Fruit fly (Drosophila melanogaster) whole organism, embryonic: ENCODE measurements around the gene inaF-B.

Experiments
- Abd-B ChIP-seq: fragments of 200-800 bp; sonication (Bioruptor generic); optimal IDR thresholded peaks from 2 replicates; lab custom pipeline; 2018; ENCODE audit warnings: missing biosample characterization, mild to moderate bottlenecking, missing genetic modification characterization, moderate library complexity
- Atf-2 ChIP-seq: fragments of 200-800 bp; sonication (Bioruptor generic); optimal IDR thresholded peaks from 2 replicates; lab custom pipeline; 2016; ENCODE audit warnings: missing biosample characterization, missing genetic modification characterization
- CG12071 ChIP-seq: fragments of 200-800 bp; sonication (Bioruptor generic); optimal IDR thresholded peaks from 3 replicates; lab custom pipeline; 2018; ENCODE audit warnings: missing biosample characterization, mild to moderate bottlenecking, missing genetic modification characterization
- CG13287 ChIP-seq: fragments of 200-800 bp; sonication (Bioruptor generic); IDR thresholded peaks from 2 replicates; pipeline ENCODE4 v1.3.6; 2022; ENCODE audit warnings: missing biosample characterization, missing genetic modification characterization; ENCODE audit not compliant: partially characterized antibody
- CG14667 ChIP-seq: fragments of 200-800 bp; sonication (Bioruptor generic); IDR thresholded peaks from 2 replicates; pipeline ENCODE4 v1.3.6; 2022; ENCODE audit warnings: missing biosample characterization, missing genetic modification characterization
- CG30431 ChIP-seq: fragments of 200-800 bp; sonication (Bioruptor generic); optimal IDR thresholded peaks from 2 replicates; lab custom pipeline; 2017; ENCODE audit warnings: missing biosample characterization, missing genetic modification characterization
- CG31365 ChIP-seq: fragments of 200-800 bp; sonication (Bioruptor generic); optimal IDR thresholded peaks from 2 replicates; lab custom pipeline; 2018; ENCODE audit warnings: missing biosample characterization, mild to moderate bottlenecking, missing genetic modification characterization
- CG3281 ChIP-seq: fragments of 200-800 bp; sonication (Bioruptor generic); optimal IDR thresholded peaks from 3 replicates; lab custom pipeline; 2017; ENCODE audit warnings: missing biosample characterization, mild to moderate bottlenecking, missing genetic modification characterization
- CG4282 ChIP-seq: fragments of 200-800 bp; sonication (Bioruptor generic); optimal IDR thresholded peaks from 2 replicates; lab custom pipeline; 2016; ENCODE audit warnings: missing biosample characterization, missing genetic modification characterization
- CG4617 ChIP-seq: fragments of 200-800 bp; sonication (Bioruptor generic); optimal IDR thresholded peaks from 3 replicates; lab custom pipeline; 2016; ENCODE audit warnings: missing biosample characterization, missing genetic modification characterization, borderline replicate concordance
- CG6272 ChIP-seq: fragments of 200-800 bp; sonication (Bioruptor generic); IDR thresholded peaks from 2 replicates; pipeline ENCODE4 v1.3.6; 2022; ENCODE audit warnings: missing biosample characterization, missing genetic modification characterization
- CG6654 ChIP-seq: fragments of 200-800 bp; sonication (Bioruptor generic); optimal IDR thresholded peaks from 2 replicates; lab custom pipeline; 2017; ENCODE audit warnings: missing biosample characterization, mild to moderate bottlenecking, missing genetic modification characterization
- CG8924 ChIP-seq: fragments of 200-800 bp; optimal IDR thresholded peaks from 3 replicates; lab custom pipeline; 2019; ENCODE audit warnings: missing biosample characterization, mild to moderate bottlenecking, missing genetic modification characterization, moderate library complexity
- CkIIα-i1 ChIP-seq: fragments of 200-800 bp; sonication (Bioruptor generic); IDR thresholded peaks from 2 replicates; pipeline ENCODE4 v1.3.6; 2022; ENCODE audit warnings: missing biosample characterization, missing genetic modification characterization
- D19A ChIP-seq: fragments of 200-800 bp; optimal IDR thresholded peaks from 3 replicates; lab custom pipeline; 2019; ENCODE audit warnings: missing biosample characterization, mild to moderate bottlenecking, missing genetic modification characterization, moderate library complexity
- Dbx ChIP-seq: fragments of 200-800 bp; sonication (Bioruptor generic); IDR thresholded peaks from 3 replicates; pipeline ENCODE4 v1.3.6; 2022; ENCODE audit warnings: missing biosample characterization, missing genetic modification characterization
- Dek ChIP-seq: fragments of 200-800 bp; sonication (Bioruptor generic); optimal IDR thresholded peaks from 3 replicates; lab custom pipeline; 2019; ENCODE audit warnings: missing biosample characterization, mild to moderate bottlenecking, missing genetic modification characterization, moderate library complexity
- Dref ChIP-seq: fragments of 200-800 bp; sonication (Bioruptor generic); IDR thresholded peaks from 2 replicates; pipeline ENCODE4 v1.3.6; 2022; ENCODE audit warnings: missing biosample characterization, missing genetic modification characterization
- HHEX ChIP-seq: fragments of 200-800 bp; sonication (Bioruptor generic); optimal IDR thresholded peaks from 3 replicates; lab custom pipeline; 2017; ENCODE audit warnings: missing biosample characterization, mild to moderate bottlenecking, missing genetic modification characterization, missing genetic modification reagents
- MBD-R2 ChIP-seq: fragments of 200-800 bp; sonication (Bioruptor generic); IDR thresholded peaks from 2 replicates; pipeline ENCODE4 v1.3.6; 2022; ENCODE audit warnings: missing biosample characterization, missing genetic modification characterization
- Mad ChIP-seq: fragments of 200-800 bp; sonication (Bioruptor generic); optimal IDR thresholded peaks from 2 replicates; lab custom pipeline; 2016; ENCODE audit warnings: missing biosample characterization, missing genetic modification characterization
- Myb ChIP-seq: fragments of 200-800 bp; sonication (Bioruptor generic); optimal IDR thresholded peaks from 2 replicates; lab custom pipeline; 2016; ENCODE audit warnings: missing biosample characterization, missing genetic modification characterization
- NfI ChIP-seq: fragments of 200-800 bp; sonication (Bioruptor generic); optimal IDR thresholded peaks from 3 replicates; lab custom pipeline; 2018; ENCODE audit warnings: missing biosample characterization, mild to moderate bottlenecking, missing genetic modification characterization, moderate library complexity
- Ptx1 ChIP-seq: fragments of 200-800 bp; sonication (Bioruptor generic); IDR thresholded peaks from 2 replicates; pipeline ENCODE4 v1.3.6; 2022; ENCODE audit warnings: missing biosample characterization, missing genetic modification characterization
- Sin3A ChIP-seq: fragments of >200 bp; optimal IDR thresholded peaks from 2 replicates; lab custom pipeline; 2018
- Trl ChIP-seq, 3 experiments: fragments of >200 bp in 2 of 3; fragments of 200-800 bp in 1 of 3; sonication (Bioruptor generic) in 1 of 3; optimal IDR thresholded peaks; 2 replicates in 1 of 3; 3 replicates in 2 of 3; lab custom pipeline; 2016 to 2017; ENCODE audit warnings: missing biosample characterization in 1 of 3, missing genetic modification characterization in 1 of 3
- Xbp1 ChIP-seq: fragments of 200-800 bp; sonication (Bioruptor generic); optimal IDR thresholded peaks from 3 replicates; lab custom pipeline; 2016; ENCODE audit warnings: missing biosample characterization, mild to moderate bottlenecking, missing genetic modification characterization
- ac ChIP-seq: fragments of 200-800 bp; sonication (Bioruptor generic); optimal IDR thresholded peaks from 3 replicates; lab custom pipeline; 2017; ENCODE audit warnings: missing biosample characterization, mild to moderate bottlenecking, missing genetic modification characterization
- bbx ChIP-seq: fragments of 200-800 bp; sonication (Bioruptor generic); IDR thresholded peaks from 2 replicates; pipeline ENCODE4 v1.3.6; 2022; ENCODE audit warnings: missing biosample characterization, missing genetic modification characterization; ENCODE audit not compliant: partially characterized antibody
- dpn ChIP-seq, 2 experiments: fragments of 200-800 bp; sonication (Bioruptor generic); optimal IDR thresholded peaks; 3 replicates each; lab custom pipeline; 2016; ENCODE audit warnings: missing biosample characterization in 2 of 2, missing genetic modification characterization in 2 of 2
- dysf ChIP-seq: fragments of 200-800 bp; sonication (Bioruptor generic); IDR thresholded peaks from 3 replicates; pipeline ENCODE4 v1.3.6; 2022; ENCODE audit warnings: missing biosample characterization, missing genetic modification characterization
- exex ChIP-seq: fragments of 200-800 bp; sonication (Bioruptor generic); optimal IDR thresholded peaks from 4 replicates; lab custom pipeline; 2018; ENCODE audit warnings: missing biosample characterization, mild to moderate bottlenecking, missing genetic modification characterization, moderate library complexity
- fd102C ChIP-seq: fragments of 200-800 bp; sonication (Bioruptor generic); optimal IDR thresholded peaks from 2 replicates; lab custom pipeline; 2018; ENCODE audit warnings: missing biosample characterization, mild to moderate bottlenecking, missing genetic modification characterization, moderate library complexity
- hb ChIP-seq: fragments of 200-800 bp; sonication (Bioruptor generic); IDR thresholded peaks from 3 replicates; pipeline ENCODE4 v1.3.6; 2022; ENCODE audit warnings: missing biosample characterization, missing genetic modification characterization; ENCODE audit not compliant: partially characterized antibody
- her ChIP-seq: fragments of 200-800 bp; sonication (Bioruptor generic); optimal IDR thresholded peaks from 2 replicates; lab custom pipeline; 2016; ENCODE audit warnings: missing biosample characterization, missing genetic modification characterization
- kah ChIP-seq: fragments of 200-800 bp; sonication (Bioruptor generic); optimal IDR thresholded peaks from 2 replicates; lab custom pipeline; 2018; ENCODE audit warnings: missing biosample characterization, mild to moderate bottlenecking, missing genetic modification characterization
- kni ChIP-seq: fragments of 200-800 bp; sonication (Bioruptor generic); optimal IDR thresholded peaks from 3 replicates; lab custom pipeline; 2017; ENCODE audit warnings: mild to moderate bottlenecking, missing biosample characterization, missing genetic modification reagents, missing genetic modification characterization
- maf-S ChIP-seq: fragments of 200-800 bp; sonication (Bioruptor generic); optimal IDR thresholded peaks from 2 replicates; lab custom pipeline; 2016; ENCODE audit warnings: missing biosample characterization, missing genetic modification characterization
- odd ChIP-seq: fragments of 200-800 bp; sonication (Bioruptor generic); optimal IDR thresholded peaks from 2 replicates; lab custom pipeline; 2017; ENCODE audit warnings: missing biosample characterization, mild to moderate bottlenecking, missing genetic modification characterization
- peb ChIP-seq: fragments of 200-800 bp; sonication (Bioruptor generic); IDR thresholded peaks from 2 replicates; pipeline ENCODE4 v1.3.6; 2022; ENCODE audit warnings: missing biosample characterization, missing genetic modification characterization
- pho ChIP-seq: fragments of 200-800 bp; sonication (Bioruptor generic); optimal IDR thresholded peaks from 2 replicates; lab custom pipeline; 2016; ENCODE audit warnings: missing biosample characterization, missing genetic modification characterization
- prd ChIP-seq, 3 experiments: fragments of >200 bp in 2 of 3; fragments of 200-800 bp in 1 of 3; sonication (Bioruptor generic) in 1 of 3; optimal IDR thresholded peaks in 2 of 3; IDR thresholded peaks in 1 of 3; 2 replicates in 2 of 3; 3 replicates in 1 of 3; pipeline versions ENCODE4 v1.3.6 to Lab custom; 2017 to 2022; ENCODE audit warnings: missing biosample characterization in 1 of 3, missing genetic modification characterization in 1 of 3
- scrt ChIP-seq: fragments of 200-800 bp; sonication (Bioruptor generic); optimal IDR thresholded peaks from 2 replicates; lab custom pipeline; 2018; ENCODE audit warnings: missing biosample characterization, mild to moderate bottlenecking, missing genetic modification characterization, moderate library complexity
- sd ChIP-seq: fragments of 200-800 bp; sonication (Bioruptor generic); optimal IDR thresholded peaks from 3 replicates; lab custom pipeline; 2018; ENCODE audit warnings: missing biosample characterization, mild to moderate bottlenecking, missing genetic modification characterization, moderate library complexity
- shn ChIP-seq: fragments of 200-800 bp; sonication (Bioruptor generic); optimal IDR thresholded peaks from 3 replicates; lab custom pipeline; 2016; ENCODE audit warnings: missing biosample characterization, missing genetic modification characterization
- sna ChIP-seq: fragments of 200-800 bp; sonication (Bioruptor generic); IDR thresholded peaks from 2 replicates; pipeline ENCODE4 v1.3.6; 2022; ENCODE audit warnings: missing biosample characterization, missing genetic modification characterization; ENCODE audit not compliant: partially characterized antibody
- so ChIP-seq: fragments of 200-800 bp; sonication (Bioruptor generic); IDR thresholded peaks from 3 replicates; pipeline ENCODE4 v1.3.6; 2022; ENCODE audit warnings: missing biosample characterization, missing genetic modification characterization
- stwl ChIP-seq: fragments of 200-800 bp; sonication (Bioruptor generic); optimal IDR thresholded peaks from 3 replicates; lab custom pipeline; 2018; ENCODE audit warnings: missing biosample characterization, mild to moderate bottlenecking, missing genetic modification characterization, moderate library complexity
- wdn ChIP-seq: fragments of 200-800 bp; sonication (Bioruptor generic); IDR thresholded peaks from 2 replicates; pipeline ENCODE4 v1.3.6; 2022; ENCODE audit warnings: missing biosample characterization, missing genetic modification characterization
- zfh1 ChIP-seq: fragments of 200-800 bp; sonication (Bioruptor generic); IDR thresholded peaks from 3 replicates; pipeline ENCODE4 v1.3.6; 2022; ENCODE audit warnings: missing biosample characterization, missing genetic modification characterization

The inaF-B gene

dm6 chrX:11720138-11720537, 12.4 kb downstream of the inaF-B start, which contains the start of gene Tango10 (continued):
- TF ChIP-seq maf-S (GFP tag; lab: Kevin White, UChicago) (peak; percentile 48), CG4617 (GFP tag; lab: Kevin White, UChicago) (peak; percentile 88), Xbp1 (GFP tag; lab: Kevin White, UChicago) (peak; percentile 67), D19A (tag; lab: Kevin White, UChicago) (peak; percentile 12), Dref (GFP tag; lab: Robert Waterston, UW) (peak; percentile 71), odd (no peak), hb (GFP tag; lab: Robert Waterston, UW) (peak; percentile 67; the same call in 1 of the 3 replicates), Dbx (GFP tag; lab: Robert Waterston, UW) (peak; percentile 75), peb (GFP tag; lab: Robert Waterston, UW) (peak; percentile 18; the same call in 1 of the 2 replicates), stwl (tag; lab: Kevin White, UChicago) (peak; percentile 44), sna (GFP tag; lab: Robert Waterston, UW) (peak; percentile 91), Abd-B (peak; percentile 34), zfh1 (GFP tag; lab: Robert Waterston, UW) (0 out of 3 replicates have a peak, but pooled peaks have one; percentile 16), kni (GFP tag; lab: Kevin White, UChicago) (no peak), NfI (GFP tag; lab: Kevin White, UChicago) (peak; percentile 45), Ptx1 (GFP tag; lab: Robert Waterston, UW) (peak; percentile 62), CkIIα-i1 (no peak), Trl (optimal IDR thresholded peaks at IDR 0.05; lab: Kevin White, UChicago) (no peak), Trl (GFP tag; optimal IDR thresholded peaks at IDR 0.05; lab: Kevin White, UChicago) (peak; percentile 45), dpn (GFP tag; optimal IDR thresholded peaks at IDR 0.05; lab: Kevin White, UChicago) (peak; percentile 51 to 58), CG3281 (GFP tag; lab: Kevin White, UChicago) (peak; percentile 61), CG31365 (tag; lab: Kevin White, UChicago) (no peak), MBD-R2 (GFP tag; lab: Robert Waterston, UW) (peak; percentile 81), Dek (no peak), CG30431 (GFP tag; lab: Kevin White, UChicago) (no peak), so (GFP tag; lab: Robert Waterston, UW) (no peak), pho (GFP tag; lab: Kevin White, UChicago) (peak; percentile 63), Mad (GFP tag; lab: Kevin White, UChicago) (no peak), ac (GFP tag; lab: Kevin White, UChicago) (no peak), CG4282 (GFP tag; lab: Kevin White, UChicago) (peak; percentile 22), shn (GFP tag; lab: Kevin White, UChicago) (peak; percentile 19), prd (optimal IDR thresholded peaks at IDR 0.05; lab: Kevin White, UChicago) (no peak), prd (GFP tag; IDR thresholded peaks at IDR 0.05; lab: Robert Waterston, UW) (peak; percentile 71), Myb (peak; percentile 61), CG12071 (GFP tag; lab: Kevin White, UChicago) (no peak), Atf-2 (peak; percentile 2), sd (tag; lab: Kevin White, UChicago) (no peak), her (GFP tag; lab: Kevin White, UChicago) (peak; percentile 20), exex (peak; percentile 12), CG13287 (peak; percentile 88), dysf (GFP tag; lab: Robert Waterston, UW) (peak; percentile 50; the same call in 2 of the 3 replicates), CG14667 (no peak), fd102C (GFP tag; lab: Kevin White, UChicago) (no peak), HHEX (no peak), CG8924 (peak; percentile 43), Sin3A (lab: Kevin White, UChicago) (peak; percentile 64), CG6654 (no peak), wdn (GFP tag; lab: Robert Waterston, UW) (no peak), bbx (GFP tag; lab: Robert Waterston, UW) (no peak; the same call in 1 of the 2 replicates), CG6272 (GFP tag; lab: Robert Waterston, UW) (peak; percentile 61), kah (GFP tag; lab: Kevin White, UChicago) (no peak), scrt (GFP tag; lab: Kevin White, UChicago) (no peak)
